Fruit fly (Drosophila melanogaster) whole organism, embryonic: ENCODE results near the gene Syx1A.

Experiments used
- Antp ChIP-seq: fragments of 200-800 bp; sonication (Bioruptor generic); optimal IDR thresholded peaks from 3 replicates; lab custom pipeline; 2016; ENCODE audit warnings: missing biosample characterization, missing genetic modification characterization
- Atf6 ChIP-seq: fragments of 200-800 bp; sonication (Bioruptor generic); IDR thresholded peaks from 2 replicates; pipeline ENCODE4 v1.3.6; 2022; ENCODE audit warnings: missing biosample characterization, missing genetic modification characterization
- CG10209 ChIP-seq: fragments of 200-800 bp; sonication (Bioruptor generic); optimal IDR thresholded peaks from 3 replicates; lab custom pipeline; 2017; ENCODE audit warnings: missing biosample characterization, mild to moderate bottlenecking, missing genetic modification characterization, missing genetic modification reagents
- CG10565 ChIP-seq: fragments of 200-800 bp; sonication (Bioruptor generic); optimal IDR thresholded peaks from 3 replicates; lab custom pipeline; 2016; ENCODE audit warnings: missing biosample characterization, mild to moderate bottlenecking, missing genetic modification characterization
- CG13296 ChIP-seq: fragments of 200-800 bp; sonication (Bioruptor generic); optimal IDR thresholded peaks from 3 replicates; lab custom pipeline; 2018; ENCODE audit warnings: missing biosample characterization, mild to moderate bottlenecking, missing genetic modification characterization
- CG14050 ChIP-seq: fragments of 200-800 bp; sonication (Bioruptor generic); IDR thresholded peaks from 3 replicates; pipeline ENCODE4 v1.3.6; 2022; ENCODE audit warnings: missing biosample characterization, missing genetic modification characterization
- CG15696 ChIP-seq: fragments of 200-800 bp; sonication (Bioruptor generic); optimal IDR thresholded peaks from 2 replicates; lab custom pipeline; 2019; ENCODE audit warnings: missing biosample characterization, mild to moderate bottlenecking, missing genetic modification characterization, moderate library complexity
- CG16815 ChIP-seq: fragments of 200-800 bp; sonication (Bioruptor generic); optimal IDR thresholded peaks from 3 replicates; lab custom pipeline; 2017; ENCODE audit warnings: missing biosample characterization, mild to moderate bottlenecking, missing genetic modification characterization
- CG17328 ChIP-seq: fragments of 200-800 bp; sonication (Bioruptor generic); IDR thresholded peaks from 2 replicates; pipeline ENCODE4 v1.3.6; 2022; ENCODE audit warnings: missing biosample characterization, missing genetic modification characterization
- CG1792 ChIP-seq: fragments of 200-800 bp; sonication (Bioruptor generic); optimal IDR thresholded peaks from 2 replicates; lab custom pipeline; 2016; ENCODE audit warnings: missing biosample characterization, missing genetic modification characterization
- CG18262 ChIP-seq: fragments of 200-800 bp; optimal IDR thresholded peaks from 3 replicates; lab custom pipeline; 2019; ENCODE audit warnings: missing biosample characterization, mild to moderate bottlenecking, missing genetic modification characterization, moderate library complexity
- CG2875 ChIP-seq: fragments of 200-800 bp; sonication (Bioruptor generic); optimal IDR thresholded peaks from 2 replicates; lab custom pipeline; 2017; ENCODE audit warnings: missing biosample characterization, mild to moderate bottlenecking, missing genetic modification characterization, missing genetic modification reagents
- CG30431 ChIP-seq: fragments of 200-800 bp; sonication (Bioruptor generic); optimal IDR thresholded peaks from 2 replicates; lab custom pipeline; 2017; ENCODE audit warnings: missing biosample characterization, missing genetic modification characterization
- CG31224 ChIP-seq: fragments of 200-800 bp; sonication (Bioruptor generic); IDR thresholded peaks from 2 replicates; pipeline ENCODE4 v1.3.6; 2022; ENCODE audit warnings: missing biosample characterization, missing genetic modification characterization
- CG31388 ChIP-seq: fragments of 200-800 bp; sonication (Bioruptor generic); optimal IDR thresholded peaks from 2 replicates; lab custom pipeline; 2016; ENCODE audit warnings: missing biosample characterization, missing genetic modification characterization
- CG3163 ChIP-seq: fragments of 200-800 bp; sonication (Bioruptor generic); optimal IDR thresholded peaks from 3 replicates; lab custom pipeline; 2016; ENCODE audit warnings: missing biosample characterization, missing genetic modification characterization
- CG4282 ChIP-seq: fragments of 200-800 bp; sonication (Bioruptor generic); optimal IDR thresholded peaks from 2 replicates; lab custom pipeline; 2016; ENCODE audit warnings: missing biosample characterization, missing genetic modification characterization
- CG6854 ChIP-seq: fragments of 200-800 bp; sonication (Bioruptor generic); optimal IDR thresholded peaks from 3 replicates; lab custom pipeline; 2017; ENCODE audit warnings: missing biosample characterization, mild to moderate bottlenecking, missing genetic modification characterization
- CG8944 ChIP-seq: fragments of 200-800 bp; sonication (Bioruptor generic); optimal IDR thresholded peaks from 3 replicates; lab custom pipeline; 2016; ENCODE audit warnings: missing biosample characterization, missing genetic modification characterization
- Chrac-16 ChIP-seq: fragments of 200-800 bp; sonication (Bioruptor generic); optimal IDR thresholded peaks from 3 replicates; lab custom pipeline; 2016; ENCODE audit warnings: missing biosample characterization, missing genetic modification characterization
- Drgx ChIP-seq: fragments of 200-800 bp; sonication (Bioruptor generic); IDR thresholded peaks from 2 replicates; pipeline ENCODE4 v1.3.6; 2022; ENCODE audit warnings: missing biosample characterization, missing genetic modification characterization
- E2f2 ChIP-seq: fragments of 200-800 bp; sonication (Bioruptor generic); IDR thresholded peaks from 2 replicates; pipeline ENCODE4 v1.3.6; 2022; ENCODE audit warnings: missing biosample characterization, missing genetic modification characterization
- Ets65A ChIP-seq: fragments of 200-800 bp; sonication (Bioruptor generic); peaks from one replicate; lab custom pipeline; 2016; ENCODE audit warnings: missing biosample characterization, missing genetic modification characterization
- Hmx ChIP-seq: fragments of 200-800 bp; sonication (Bioruptor generic); optimal IDR thresholded peaks from 2 replicates; lab custom pipeline; 2016; ENCODE audit warnings: missing biosample characterization, missing genetic modification characterization
- NfI ChIP-seq: fragments of 200-800 bp; sonication (Bioruptor generic); optimal IDR thresholded peaks from 3 replicates; lab custom pipeline; 2018; ENCODE audit warnings: missing biosample characterization, mild to moderate bottlenecking, missing genetic modification characterization, moderate library complexity
- Poxn ChIP-seq: fragments of 200-800 bp; sonication (Bioruptor generic); IDR thresholded peaks from 2 replicates; pipeline ENCODE4 v1.3.6; 2022; ENCODE audit warnings: missing biosample characterization, missing genetic modification characterization
- Sry-δ ChIP-seq: fragments of 200-800 bp; sonication (Bioruptor generic); optimal IDR thresholded peaks from 2 replicates; lab custom pipeline; 2016; ENCODE audit warnings: missing biosample characterization, missing genetic modification characterization
- Tbp ChIP-seq: fragments of >200 bp; optimal IDR thresholded peaks from 2 replicates; lab custom pipeline; 2018; ENCODE audit warnings: missing biosample characterization, missing genetic modification characterization
- Xrp1 ChIP-seq: fragments of 200-800 bp; sonication (Bioruptor generic); IDR thresholded peaks from 2 replicates; pipeline ENCODE4 v1.3.6; 2022; ENCODE audit warnings: missing biosample characterization, missing genetic modification characterization
- ac ChIP-seq: fragments of 200-800 bp; sonication (Bioruptor generic); optimal IDR thresholded peaks from 3 replicates; lab custom pipeline; 2017; ENCODE audit warnings: missing biosample characterization, mild to moderate bottlenecking, missing genetic modification characterization
- bab2 ChIP-seq: fragments of 200-800 bp; sonication (Bioruptor generic); optimal IDR thresholded peaks from 2 replicates; lab custom pipeline; 2016; ENCODE audit warnings: missing biosample characterization, missing genetic modification characterization
- cato ChIP-seq: fragments of 200-800 bp; sonication (Bioruptor generic); optimal IDR thresholded peaks from 2 replicates; lab custom pipeline; 2016; ENCODE audit warnings: missing biosample characterization, missing genetic modification characterization, borderline replicate concordance
- gce ChIP-seq: fragments of 200-800 bp; sonication (Bioruptor generic); IDR thresholded peaks from 3 replicates; pipeline ENCODE4 v1.3.6; 2022; ENCODE audit warnings: missing biosample characterization, missing genetic modification characterization
- gcm2 ChIP-seq: fragments of 200-800 bp; sonication (Bioruptor generic); optimal IDR thresholded peaks from 2 replicates; lab custom pipeline; 2016; ENCODE audit warnings: missing biosample characterization, missing genetic modification characterization
- gem ChIP-seq: fragments of 200-800 bp; sonication (Bioruptor generic); optimal IDR thresholded peaks from 2 replicates; lab custom pipeline; 2019; ENCODE audit warnings: missing biosample characterization, mild to moderate bottlenecking, missing genetic modification characterization, moderate library complexity
- grn ChIP-seq: fragments of 200-800 bp; sonication (Bioruptor generic); optimal IDR thresholded peaks from 3 replicates; lab custom pipeline; 2017; ENCODE audit warnings: missing biosample characterization, missing genetic modification characterization
- hth ChIP-seq: fragments of >200 bp; optimal IDR thresholded peaks from 2 replicates; lab custom pipeline; 2017; ENCODE audit warnings: inconsistent platforms
- jing ChIP-seq: fragments of 200-800 bp; sonication (Bioruptor generic); optimal IDR thresholded peaks from 2 replicates; lab custom pipeline; 2018; ENCODE audit warnings: missing biosample characterization, mild to moderate bottlenecking, missing genetic modification characterization
- ken ChIP-seq: fragments of 200-800 bp; sonication (Bioruptor generic); IDR thresholded peaks from 3 replicates; pipeline ENCODE4 v1.3.6; 2022; ENCODE audit warnings: missing biosample characterization, missing genetic modification characterization
- pita ChIP-seq: fragments of 200-800 bp; sonication (Bioruptor generic); optimal IDR thresholded peaks from 2 replicates; lab custom pipeline; 2017; ENCODE audit warnings: missing biosample characterization, mild to moderate bottlenecking, missing genetic modification characterization
- pzg ChIP-seq: fragments of 200-800 bp; sonication (Bioruptor generic); optimal IDR thresholded peaks from 3 replicates; lab custom pipeline; 2018; ENCODE audit warnings: missing biosample characterization, mild to moderate bottlenecking, missing genetic modification characterization, moderate library complexity
- scrt ChIP-seq: fragments of 200-800 bp; sonication (Bioruptor generic); optimal IDR thresholded peaks from 2 replicates; lab custom pipeline; 2018; ENCODE audit warnings: missing biosample characterization, mild to moderate bottlenecking, missing genetic modification characterization, moderate library complexity
- sima ChIP-seq: fragments of 200-800 bp; sonication (Bioruptor generic); optimal IDR thresholded peaks from 2 replicates; lab custom pipeline; 2016; ENCODE audit warnings: missing biosample characterization, missing genetic modification characterization
- sqz ChIP-seq: fragments of 200-800 bp; sonication (Bioruptor generic); optimal IDR thresholded peaks from 3 replicates; lab custom pipeline; 2018; ENCODE audit warnings: missing biosample characterization, mild to moderate bottlenecking, missing genetic modification characterization
- tna ChIP-seq: fragments of 200-800 bp; sonication (Bioruptor generic); IDR thresholded peaks from 2 replicates; pipeline ENCODE4 v1.3.6; 2022; ENCODE audit warnings: missing biosample characterization, missing genetic modification characterization; ENCODE audit not compliant: partially characterized antibody
- trem ChIP-seq: fragments of 200-800 bp; optimal IDR thresholded peaks from 3 replicates; lab custom pipeline; 2019; ENCODE audit warnings: missing biosample characterization, mild to moderate bottlenecking, missing genetic modification characterization, moderate library complexity
- tx ChIP-seq: fragments of 200-800 bp; sonication (Bioruptor generic); optimal IDR thresholded peaks from 2 replicates; lab custom pipeline; 2016; ENCODE audit warnings: missing biosample characterization, missing genetic modification characterization
- vfl ChIP-seq: fragments of 200-800 bp; sonication (Bioruptor generic); optimal IDR thresholded peaks from 2 replicates; lab custom pipeline; 2016; ENCODE audit warnings: missing biosample characterization, missing genetic modification characterization
- wdn ChIP-seq: fragments of 200-800 bp; sonication (Bioruptor generic); IDR thresholded peaks from 2 replicates; pipeline ENCODE4 v1.3.6; 2022; ENCODE audit warnings: missing biosample characterization, missing genetic modification characterization

Syx1A gene

dm6 chr3R:24099039-24100026, 6.2 kb downstream of the Syx1A start (continued):
- peak; percentile 23 for TF ChIP-seq sima (GFP tag; lab: Kevin White, UChicago)
- TF ChIP-seq vfl (GFP tag; lab: Kevin White, UChicago) = peak; percentile 23
- TF ChIP-seq CG8944 (GFP tag; lab: Kevin White, UChicago) = peak; percentile 70
- peak; percentile 87 for TF ChIP-seq Xrp1 (GFP tag; lab: Robert Waterston, UW)
- no peak for TF ChIP-seq Tbp (GFP tag; lab: Kevin White, UChicago)
- no peak for TF ChIP-seq pzg (GFP tag; lab: Kevin White, UChicago)
- TF ChIP-seq CG16815 (GFP tag; lab: Kevin White, UChicago) = peak; percentile 49
- peak; percentile 69 for TF ChIP-seq CG30431 (GFP tag; lab: Kevin White, UChicago)
- peak; percentile 81 for TF ChIP-seq gem (tag; lab: Kevin White, UChicago)
- peak; percentile 97 for TF ChIP-seq Ets65A (GFP tag; lab: Kevin White, UChicago)
- TF ChIP-seq CG3163 = peak; percentile 29
- peak; percentile 81 for TF ChIP-seq CG10209 (GFP tag; lab: Kevin White, UChicago)
- peak; percentile 47 for TF ChIP-seq grn (GFP tag; lab: Kevin White, UChicago)
- TF ChIP-seq ac = peak; percentile 16
- TF ChIP-seq CG10565 (GFP tag; lab: Kevin White, UChicago) = no peak
- TF ChIP-seq jing (GFP tag; lab: Kevin White, UChicago) = peak; percentile 72
- TF ChIP-seq Drgx = peak; percentile 81
- peak; percentile 45; the same call in 1 of the 2 replicates for TF ChIP-seq wdn (GFP tag; lab: Robert Waterston, UW)
- peak; percentile 78 for TF ChIP-seq Antp (GFP tag; lab: Kevin White, UChicago)
- peak; percentile 85 for TF ChIP-seq bab2 (GFP tag; lab: Kevin White, UChicago)
- TF ChIP-seq CG1792 (GFP tag; lab: Kevin White, UChicago) = peak; percentile 15
- peak; percentile 85 for TF ChIP-seq Atf6 (GFP tag; lab: Robert Waterston, UW)
- TF ChIP-seq CG14050 (GFP tag; lab: Robert Waterston, UW) = peak; percentile 76
- peak; percentile 74 for TF ChIP-seq CG17328 (GFP tag; lab: Robert Waterston, UW)
- TF ChIP-seq CG4282 = peak; percentile 62
- TF ChIP-seq pita (GFP tag; lab: Kevin White, UChicago) = no peak
- TF ChIP-seq CG31224 = peak; percentile 45
- TF ChIP-seq gcm2 (GFP tag; lab: Kevin White, UChicago) = peak; percentile 62
- TF ChIP-seq CG18262 (tag; lab: Kevin White, UChicago) = peak; percentile 47
- peak; percentile 59 for TF ChIP-seq CG31388 (GFP tag; lab: Kevin White, UChicago)
- peak; percentile 48 for TF ChIP-seq trem (tag; lab: Kevin White, UChicago)
- peak; percentile 37 for TF ChIP-seq CG13296 (GFP tag; lab: Kevin White, UChicago)
- TF ChIP-seq Hmx (GFP tag; lab: Kevin White, UChicago) = peak; percentile 27
- peak; percentile 80 for TF ChIP-seq Chrac-16 (GFP tag; lab: Kevin White, UChicago)
- TF ChIP-seq gce (GFP tag; lab: Robert Waterston, UW) = peak; percentile 63; the same call in 2 of the 3 replicates
- peak; percentile 76 for TF ChIP-seq tx (GFP tag; lab: Kevin White, UChicago)
- peak; percentile 44; the same call in 1 of the 2 replicates for TF ChIP-seq Poxn (GFP tag; lab: Robert Waterston, UW)
- TF ChIP-seq scrt (GFP tag; lab: Kevin White, UChicago) = peak; percentile 60
- TF ChIP-seq tna (GFP tag; lab: Robert Waterston, UW) = no peak
- TF ChIP-seq E2f2 = peak; percentile 64
- TF ChIP-seq CG15696 = no peak
- no peak for TF ChIP-seq hth (lab: Kevin White, UChicago)
- TF ChIP-seq ken (GFP tag; lab: Robert Waterston, UW) = peak; percentile 68; the same call in 2 of the 3 replicates
- TF ChIP-seq sqz = no peak
- TF ChIP-seq Sry-δ = peak; percentile 44
- peak; percentile 75 for TF ChIP-seq NfI
- peak; percentile 27 for TF ChIP-seq CG6854 (GFP tag; lab: Kevin White, UChicago)
- peak; percentile 36 for TF ChIP-seq cato
- TF ChIP-seq CG2875 (GFP tag; lab: Kevin White, UChicago) = no peak
